Worm (Caenorhabditis elegans) whole organism, L1 larva: ENCODE results near the gene C33A11.2.

Experiments
- C04F5.9 ChIP-seq: sonication (generic microtip); optimal IDR thresholded peaks from 2 replicates; lab custom pipeline; 2016; ENCODE audit warnings: missing genetic modification characterization, missing compliant biosample characterization
- C34B4.2 ChIP-seq: sonication (generic microtip); optimal IDR thresholded peaks from 2 replicates; lab custom pipeline; 2017; ENCODE audit warnings: mild to moderate bottlenecking, missing genetic modification characterization, missing compliant biosample characterization
- Y116A8C.19 ChIP-seq: sonication (generic microtip); optimal IDR thresholded peaks from 2 replicates; lab custom pipeline; 2016; ENCODE audit warnings: missing compliant biosample characterization, missing genetic modification characterization, borderline replicate concordance
- aly-2 ChIP-seq: fragments of 150-350 bp; optimal IDR thresholded peaks from 2 replicates; lab custom pipeline; 2014; ENCODE audit warnings: missing biosample characterization, missing genetic modification characterization
- ama-1 ChIP-seq: fragments of 150-350 bp; optimal IDR thresholded peaks from 2 replicates; lab custom pipeline; 2014
- blmp-1 ChIP-seq: fragments of 150-350 bp; optimal IDR thresholded peaks from 2 replicates; lab custom pipeline; 2014; ENCODE audit warnings: missing biosample characterization, missing genetic modification characterization
- ceh-63 ChIP-seq: fragments of 200-800 bp; sonication (Bioruptor generic); optimal IDR thresholded peaks from 2 replicates; lab custom pipeline; 2018; ENCODE audit warnings: mild to moderate bottlenecking, missing genetic modification characterization, missing compliant biosample characterization
- ceh-82 ChIP-seq, 3 experiments: fragments of 150-350 bp in 1 of 3; sonication (generic microtip) in 2 of 3; optimal IDR thresholded peaks; 2 replicates each; lab custom pipeline; 2014 to 2017; ENCODE audit warnings: missing biosample characterization in 3 of 3, missing genetic modification characterization in 3 of 3
- ceh-90 ChIP-seq: sonication (generic microtip); optimal IDR thresholded peaks from 2 replicates; lab custom pipeline; 2016; ENCODE audit warnings: missing genetic modification characterization, missing compliant biosample characterization
- ces-1 ChIP-seq: fragments of 150-350 bp; optimal IDR thresholded peaks from 2 replicates; lab custom pipeline; 2014; ENCODE audit warnings: missing biosample characterization, missing genetic modification reagents, missing genetic modification characterization
- dpl-1 ChIP-seq, 3 experiments: fragments of 150-350 bp in 2 of 3; sonication (generic microtip) in 1 of 3; optimal IDR thresholded peaks; 2 replicates each; lab custom pipeline; 2014 to 2017; ENCODE audit warnings: missing biosample characterization in 3 of 3, missing genetic modification characterization in 3 of 3, missing genetic modification reagents in 3 of 3
- dsc-1 ChIP-seq: sonication (generic microtip); optimal IDR thresholded peaks from 2 replicates; lab custom pipeline; 2016; ENCODE audit warnings: mild to moderate bottlenecking, missing genetic modification characterization, missing compliant biosample characterization
- efl-3 ChIP-seq: fragments of 200-800 bp; sonication (Bioruptor generic); optimal IDR thresholded peaks from 2 replicates; lab custom pipeline; 2018; ENCODE audit warnings: mild to moderate bottlenecking, missing genetic modification characterization, missing compliant biosample characterization
- egl-13 ChIP-seq: sonication (generic microtip); optimal IDR thresholded peaks from 2 replicates; lab custom pipeline; 2016; ENCODE audit warnings: missing genotype, missing genetic modification reagents, missing genetic modification characterization, missing compliant biosample characterization
- egl-27 ChIP-seq, 2 experiments: fragments of 150-350 bp in 1 of 2; sonication (generic microtip); optimal IDR thresholded peaks; 3 replicates each; lab custom pipeline; 2017 to 2018; ENCODE audit warnings: missing biosample characterization in 2 of 2, missing genetic modification characterization in 2 of 2, missing genetic modification reagents in 2 of 2
- elt-2 ChIP-seq: sonication (generic microtip); optimal IDR thresholded peaks from 2 replicates; lab custom pipeline; 2016; ENCODE audit warnings: missing genetic modification characterization, mild to moderate bottlenecking, inconsistent platforms, missing compliant biosample characterization, missing genetic modification reagents
- fkh-10 ChIP-seq: sonication (generic microtip); optimal IDR thresholded peaks from 2 replicates; lab custom pipeline; 2017; ENCODE audit warnings: missing biosample characterization, missing genetic modification reagents, missing genetic modification characterization
- fkh-8 ChIP-seq: sonication (generic microtip); optimal IDR thresholded peaks from 2 replicates; lab custom pipeline; 2016; ENCODE audit warnings: mild to moderate bottlenecking, missing genetic modification characterization, missing compliant biosample characterization
- fos-1 ChIP-seq: fragments of 150-350 bp; optimal IDR thresholded peaks from 2 replicates; lab custom pipeline; 2014; ENCODE audit warnings: missing biosample characterization, missing genetic modification characterization
- grh-1 ChIP-seq: fragments of 200-800 bp; sonication (Bioruptor generic); IDR thresholded peaks from 2 replicates; pipeline ENCODE4 v1.3.6; 2022; ENCODE audit warnings: missing genetic modification reagents, missing genetic modification characterization, missing compliant biosample characterization
- hpl-2 ChIP-seq: fragments of 150-350 bp; optimal IDR thresholded peaks from 2 replicates; lab custom pipeline; 2014; ENCODE audit warnings: missing biosample characterization, missing genetic modification reagents, missing genetic modification characterization
- isw-1 ChIP-seq: fragments of 200-800 bp; sonication (Bioruptor generic); IDR thresholded peaks from 2 replicates; pipeline ENCODE4 v1.3.6; 2022; ENCODE audit warnings: missing genetic modification characterization, missing compliant biosample characterization
- jun-1 ChIP-seq: fragments of 150-350 bp; optimal IDR thresholded peaks from 2 replicates; lab custom pipeline; 2014; ENCODE audit warnings: missing biosample characterization, missing genetic modification reagents, missing genetic modification characterization
- lin-13 ChIP-seq: fragments of 150-350 bp; optimal IDR thresholded peaks from 2 replicates; lab custom pipeline; 2014; ENCODE audit warnings: missing biosample characterization, missing genetic modification reagents, missing genetic modification characterization
- lin-14 ChIP-seq: fragments of 200-800 bp; sonication (Bioruptor generic); optimal IDR thresholded peaks from 2 replicates; lab custom pipeline; 2018; ENCODE audit warnings: mild to moderate bottlenecking, missing genetic modification characterization, moderate library complexity, missing compliant biosample characterization
- lin-15B ChIP-seq: fragments of 150-350 bp; sonication (generic microtip); optimal IDR thresholded peaks from 3 replicates; lab custom pipeline; 2014; ENCODE audit warnings: missing biosample characterization, missing genetic modification characterization
- lir-3 ChIP-seq: sonication (generic microtip); optimal IDR thresholded peaks from 2 replicates; lab custom pipeline; 2016; ENCODE audit warnings: mild to moderate bottlenecking, missing genetic modification characterization, moderate library complexity, missing compliant biosample characterization; ENCODE audit not compliant: poor library complexity
- mdl-1 ChIP-seq, 2 experiments: fragments of 150-350 bp; optimal IDR thresholded peaks; 2 replicates each; lab custom pipeline; 2014 to 2017; ENCODE audit warnings: missing biosample characterization in 2 of 2, missing genetic modification characterization in 2 of 2, inconsistent platforms in 1 of 2
- mef-2 ChIP-seq: fragments of 150-350 bp; optimal IDR thresholded peaks from 2 replicates; lab custom pipeline; 2014; ENCODE audit warnings: missing biosample characterization, missing genetic modification characterization
- nhr-11 ChIP-seq: fragments of 150-350 bp; optimal IDR thresholded peaks from 2 replicates; lab custom pipeline; 2014; ENCODE audit warnings: missing biosample characterization, missing genetic modification characterization
- nhr-237 ChIP-seq: fragments of 150-350 bp; optimal IDR thresholded peaks from 2 replicates; lab custom pipeline; 2014; ENCODE audit warnings: missing biosample characterization, missing genetic modification characterization
- nhr-28 ChIP-seq: fragments of 150-350 bp; optimal IDR thresholded peaks from 2 replicates; lab custom pipeline; 2014; ENCODE audit warnings: missing biosample characterization, missing genetic modification characterization
- nhr-71 ChIP-seq: sonication (generic microtip); optimal IDR thresholded peaks from 2 replicates; lab custom pipeline; 2016; ENCODE audit warnings: mild to moderate bottlenecking, missing genetic modification characterization, moderate library complexity, missing compliant biosample characterization
- nhr-76 ChIP-seq: sonication (generic microtip); optimal IDR thresholded peaks from 2 replicates; lab custom pipeline; 2017; ENCODE audit warnings: missing biosample characterization, missing genetic modification characterization
- nhr-77 ChIP-seq: fragments of 150-350 bp; optimal IDR thresholded peaks from 2 replicates; lab custom pipeline; 2014; ENCODE audit warnings: missing biosample characterization, missing genetic modification characterization
- nhr-84 ChIP-seq: sonication (generic microtip); optimal IDR thresholded peaks from 2 replicates; lab custom pipeline; 2017; ENCODE audit warnings: missing biosample characterization, missing genetic modification characterization
- nhr-85 ChIP-seq: sonication (generic microtip); peaks from one replicate; lab custom pipeline; 2016; ENCODE audit warnings: missing genetic modification characterization, inconsistent platforms, missing compliant biosample characterization
- pag-3 ChIP-seq: sonication (generic microtip); optimal IDR thresholded peaks from 2 replicates; lab custom pipeline; 2017; ENCODE audit warnings: missing genetic modification characterization, mild to moderate bottlenecking, missing compliant biosample characterization, antibody characterized with exemption, borderline replicate concordance; ENCODE audit not compliant: insufficient read depth
- pax-3 ChIP-seq: fragments of 200-800 bp; sonication (Bioruptor generic); optimal IDR thresholded peaks from 2 replicates; lab custom pipeline; 2018; ENCODE audit warnings: mild to moderate bottlenecking, missing genetic modification characterization, moderate library complexity, missing compliant biosample characterization
- skn-1 ChIP-seq: fragments of 150-350 bp; optimal IDR thresholded peaks from 2 replicates; lab custom pipeline; 2014; ENCODE audit warnings: missing biosample characterization, missing genetic modification characterization
- snpc-4 ChIP-seq: fragments of 150-350 bp; optimal IDR thresholded peaks from 2 replicates; lab custom pipeline; 2014; ENCODE audit warnings: missing biosample characterization, missing genetic modification characterization
- snu-23 ChIP-seq: sonication (generic microtip); optimal IDR thresholded peaks from 2 replicates; lab custom pipeline; 2016; ENCODE audit warnings: missing genetic modification characterization, missing compliant biosample characterization
- sptf-1 ChIP-seq: fragments of 150-350 bp; optimal IDR thresholded peaks from 2 replicates; lab custom pipeline; 2014; ENCODE audit warnings: missing biosample characterization, missing genetic modification characterization
- tbx-2 ChIP-seq: sonication (generic microtip); optimal IDR thresholded peaks from 2 replicates; lab custom pipeline; 2016; ENCODE audit warnings: missing genetic modification characterization, missing compliant biosample characterization
- unc-86 ChIP-seq: sonication (generic microtip); optimal IDR thresholded peaks from 2 replicates; lab custom pipeline; 2016; ENCODE audit warnings: missing genetic modification characterization, missing compliant biosample characterization
- vab-15 ChIP-seq: sonication (generic microtip); optimal IDR thresholded peaks from 2 replicates; lab custom pipeline; 2017; ENCODE audit warnings: missing genotype, mild to moderate bottlenecking, missing genetic modification characterization, missing compliant biosample characterization
- zip-4 ChIP-seq: fragments of 200-800 bp; sonication (Bioruptor generic); optimal IDR thresholded peaks from 2 replicates; lab custom pipeline; 2018; ENCODE audit warnings: mild to moderate bottlenecking, missing genetic modification characterization, moderate library complexity, missing compliant biosample characterization
- ztf-11 ChIP-seq, 2 experiments: sonication (generic microtip); optimal IDR thresholded peaks; 2 replicates each; lab custom pipeline; 2016 to 2017; ENCODE audit warnings: missing genetic modification characterization in 2 of 2, missing biosample characterization in 1 of 2, missing compliant biosample characterization in 1 of 2
- ztf-4 ChIP-seq: fragments of 150-350 bp; optimal IDR thresholded peaks from 2 replicates; lab custom pipeline; 2014; ENCODE audit warnings: missing biosample characterization, missing genetic modification characterization

Gene C33A11.2

ce11 chrX:15338195-15338594 is 27.6 kb upstream of the C33A11.2 start (continued):
- TF ChIP-seq ceh-82 (tag; optimal IDR thresholded peaks at IDR 0.05; lab: Kevin White, UChicago): no peak
- no peak for TF ChIP-seq nhr-237 (tag; lab: Kevin White, UChicago)
- TF ChIP-seq fkh-10 (GFP tag; lab: Kevin White, UChicago): no peak
- TF ChIP-seq pax-3 (tag; lab: Kevin White, UChicago): no peak
- TF ChIP-seq mdl-1 (tag; optimal IDR thresholded peaks at IDR 0.05; lab: Kevin White, UChicago): peak in 1 of 2 experiments; percentile 35
- TF ChIP-seq ztf-11 (tag; optimal IDR thresholded peaks at IDR 0.05; lab: Kevin White, UChicago): no peak
- TF ChIP-seq elt-2 (tag; lab: Kevin White, UChicago): no peak
- no peak for TF ChIP-seq hpl-2
- TF ChIP-seq snu-23 (GFP tag; lab: Kevin White, UChicago): peak; percentile 36
- TF ChIP-seq isw-1 (GFP tag; lab: Robert Waterston, UW): no peak
- TF ChIP-seq zip-4: no peak
- TF ChIP-seq lin-13: no peak
- TF ChIP-seq lin-15B (tag; lab: Kevin White, UChicago): no peak
- no peak for TF ChIP-seq fos-1 (tag; lab: Kevin White, UChicago)
- TF ChIP-seq aly-2 (tag; lab: Kevin White, UChicago): no peak
- TF ChIP-seq ztf-4 (tag; lab: Kevin White, UChicago): no peak
- TF ChIP-seq Y116A8C.19 (tag; lab: Kevin White, UChicago): no peak
- TF ChIP-seq lin-14 (GFP tag; lab: Kevin White, UChicago): peak; percentile 82
- no peak for TF ChIP-seq pag-3 (tag; lab: Kevin White, UChicago)
- TF ChIP-seq skn-1: peak; percentile 33
- TF ChIP-seq blmp-1 (tag; lab: Kevin White, UChicago): no peak
- no peak for TF ChIP-seq mef-2 (tag; lab: Kevin White, UChicago)
- TF ChIP-seq ceh-63 (GFP tag; lab: Kevin White, UChicago): no peak
- TF ChIP-seq lir-3 (tag; lab: Kevin White, UChicago): no peak
- TF ChIP-seq nhr-11 (tag; lab: Kevin White, UChicago): no peak

DNA sequence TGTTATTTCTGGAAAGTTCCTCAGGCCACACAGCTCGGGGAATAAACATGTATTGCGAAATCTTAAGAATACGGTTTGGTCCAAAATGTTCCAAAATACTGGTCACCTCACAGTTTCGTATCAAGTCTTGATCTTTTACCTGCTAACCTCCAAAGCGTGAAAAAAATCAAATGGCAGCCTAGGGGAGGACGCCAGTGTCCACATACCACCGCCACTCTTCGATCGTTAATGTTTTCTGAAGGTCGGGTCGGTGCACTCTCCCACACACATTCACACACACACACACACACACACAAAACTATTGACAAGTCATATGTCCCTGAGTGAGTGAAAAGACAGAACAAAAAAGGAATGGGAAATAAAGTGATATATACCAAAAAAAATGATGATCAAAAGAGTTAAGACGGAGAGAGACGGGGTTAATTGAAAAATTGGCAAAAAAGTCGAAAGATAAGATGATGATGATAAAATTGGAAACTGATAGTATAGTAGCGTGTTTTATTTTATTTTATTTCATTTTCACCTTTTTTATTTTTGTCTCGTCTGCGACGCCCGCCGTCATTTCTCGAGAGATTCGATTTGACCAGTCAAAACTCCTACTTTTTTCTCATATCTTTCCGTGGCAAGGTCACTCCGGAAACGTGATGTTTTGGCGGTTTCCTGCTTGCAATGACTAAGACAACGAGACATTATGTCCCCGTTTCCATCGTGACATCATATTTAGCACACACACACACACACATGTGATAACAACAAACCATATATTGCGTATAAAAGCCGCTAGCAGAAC is 25.8 kb upstream of the C33A11.2 start, which contains the start of gene Y15E3A.5:
Gene Y15E3A.5 (plus strand): TSS at position 752 of the 790 bp plus-strand sequence.
- no peak for TF ChIP-seq ces-1 (GFP tag; lab: Kevin White, UChicago)
- TF ChIP-seq nhr-76 (tag; lab: Kevin White, UChicago): no peak
- no peak for TF ChIP-seq egl-13 (tag; lab: Kevin White, UChicago)
- no peak for TF ChIP-seq lin-15B (tag; lab: Kevin White, UChicago)
- no peak for TF ChIP-seq isw-1 (GFP tag; lab: Robert Waterston, UW)
- TF ChIP-seq nhr-237 (tag; lab: Kevin White, UChicago): no peak
- peak in 1 of 2 experiments; percentile 18 for TF ChIP-seq egl-27 (tag; optimal IDR thresholded peaks at IDR 0.05; lab: Kevin White, UChicago)
- TF ChIP-seq fkh-10 (GFP tag; lab: Kevin White, UChicago): no peak
- TF ChIP-seq blmp-1 (tag; lab: Kevin White, UChicago): peak; percentile 65
- no peak for TF ChIP-seq snpc-4 (tag; lab: Kevin White, UChicago)
- no peak for TF ChIP-seq C04F5.9 (tag; lab: Kevin White, UChicago)
- TF ChIP-seq nhr-28 (tag; lab: Kevin White, UChicago): no peak
- TF ChIP-seq ceh-90 (tag; lab: Kevin White, UChicago): no peak
- TF ChIP-seq nhr-85 (tag; lab: Kevin White, UChicago): peak; percentile 98
- no peak for TF ChIP-seq mef-2 (tag; lab: Kevin White, UChicago)
- no peak for TF ChIP-seq vab-15 (tag; lab: Kevin White, UChicago)
- TF ChIP-seq dpl-1 (GFP tag; optimal IDR thresholded peaks at IDR 0.05; lab: Kevin White, UChicago): peak in 2 of 3 experiments; percentile 13 to 15
- no peak for TF ChIP-seq dsc-1
- TF ChIP-seq C34B4.2: no peak
- TF ChIP-seq fkh-8 (tag; lab: Kevin White, UChicago): no peak
- TF ChIP-seq jun-1 (tag; lab: Kevin White, UChicago): peak; percentile 16
- TF ChIP-seq nhr-84 (tag; lab: Kevin White, UChicago): no peak
- TF ChIP-seq ama-1 (lab: Kevin White, UChicago): no peak
- peak; percentile 63; the same call in 1 of the 2 replicates for TF ChIP-seq grh-1
- peak; percentile 50 for TF ChIP-seq tbx-2 (tag; lab: Kevin White, UChicago)
- TF ChIP-seq nhr-77: no peak
- TF ChIP-seq elt-2 (tag; lab: Kevin White, UChicago): peak; percentile 53
- no peak for TF ChIP-seq sptf-1 (tag; lab: Kevin White, UChicago)
- no peak for TF ChIP-seq efl-3 (GFP tag; lab: Kevin White, UChicago)
- peak; percentile 79 for TF ChIP-seq nhr-71 (tag; lab: Kevin White, UChicago)
- peak; percentile 32 for TF ChIP-seq skn-1
- no peak for TF ChIP-seq unc-86 (tag; lab: Kevin White, UChicago)
